Worm (Caenorhabditis elegans): ENCODE measurements around the gene ace-1.
A peak's percentile ranks its signal among the peaks of the same experiment; 100 is the strongest.

ace-1 gene

ce11 chrX:16391110-16391509 lies 24.0 kb downstream of the ace-1 start:
- TF ChIP-seq nhr-111 (GFP tag; optimal IDR thresholded peaks at IDR 0.05) (no peak), daf-16 (GFP tag; optimal IDR thresholded peaks at IDR 0.05) (peak in 1 of 2 experiments; percentile 57), daf-16 (tag; optimal IDR thresholded peaks at IDR 0.05) (no peak)

ce11 chrX:16392107-16392506 lies 25.0 kb downstream of the ace-1 start:
- TF ChIP-seq daf-16 (GFP tag; optimal IDR thresholded peaks at IDR 0.05) (peak in 1 of 2 experiments; percentile 75), daf-16 (tag; optimal IDR thresholded peaks at IDR 0.05) (no peak), daf-12 (tag; optimal IDR thresholded peaks at IDR 0.05) (no peak), set-16 (GFP tag; IDR thresholded peaks at IDR 0.05) (peak; percentile 51), nhr-11 (tag; optimal IDR thresholded peaks at IDR 0.05) (peak; percentile 33), F10B5.3 (tag; optimal IDR thresholded peaks at IDR 0.05) (no peak), mes-2 (tag; optimal IDR thresholded peaks at IDR 0.05; ENCODE audit: poor library complexity, severe bottlenecking) (peak; percentile 20), hlh-11 (tag; optimal IDR thresholded peaks at IDR 0.05) (peak; percentile 76), jun-1 (tag; optimal IDR thresholded peaks at IDR 0.05) (no peak)

ce11 chrX:16398420-16398925 lies 31.4 kb downstream of the ace-1 start, which contains the start of gene F01G12.18:
Gene F01G12.18 (minus strand): TSS chrX:16398470.
- TF ChIP-seq unc-62 (GFP tag; optimal IDR thresholded peaks at IDR 0.05 in 1 of 2) (peak in 1 of 2 experiments; percentile 98), unc-62 (tag; optimal IDR thresholded peaks at IDR 0.05) (no peak), dmd-6 (GFP tag; IDR thresholded peaks at IDR 0.05) (peak; percentile 23; the same call in 1 of the 2 replicates), daf-12 (tag; optimal IDR thresholded peaks at IDR 0.05) (no peak)

DNA sequence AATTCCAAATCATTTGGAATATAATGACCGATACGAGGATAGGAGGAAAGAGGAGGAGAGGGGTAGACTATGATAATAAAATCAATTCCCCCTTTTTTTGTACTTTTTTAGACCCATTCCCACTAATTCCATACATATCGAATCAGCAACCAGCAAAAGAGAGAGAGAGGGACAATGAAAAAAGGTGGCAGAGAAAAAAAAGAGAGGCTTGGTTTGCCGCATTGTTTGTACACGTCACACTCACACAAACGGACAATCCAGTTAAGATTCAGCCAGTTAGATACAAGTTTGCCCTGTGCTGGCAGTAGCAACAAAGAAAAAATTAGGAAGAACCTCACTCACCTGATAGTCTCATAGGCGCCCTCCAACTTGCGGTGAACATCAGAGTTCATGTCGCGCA lies 33.8 kb downstream of the ace-1 start:
- TF ChIP-seq saeg-2 (GFP tag; IDR thresholded peaks at IDR 0.05) (no peak), Y48G9A.11 (GFP tag; IDR thresholded peaks at IDR 0.05) (no peak), ces-1 (GFP tag; optimal IDR thresholded peaks at IDR 0.05) (no peak), mxl-3 (GFP tag; optimal IDR thresholded peaks at IDR 0.05) (no peak), T26A8.4 (GFP tag; IDR thresholded peaks at IDR 0.05) (no peak), F10B5.3 (tag; optimal IDR thresholded peaks at IDR 0.05) (no peak), daf-8 (GFP tag; IDR thresholded peaks at IDR 0.05) (no peak), nhr-102 (tag; optimal IDR thresholded peaks at IDR 0.05) (no peak), pqm-1 (tag; optimal IDR thresholded peaks at IDR 0.05) (no peak), lin-13 (GFP tag; optimal IDR thresholded peaks at IDR 0.05) (no peak), fkh-10 (GFP tag; optimal IDR thresholded peaks at IDR 0.05) (no peak), nhr-10 (tag; optimal IDR thresholded peaks at IDR 0.05) (no peak), mep-1 (tag; optimal IDR thresholded peaks at IDR 0.05) (no peak), daf-12 (tag; optimal IDR thresholded peaks at IDR 0.05) (no peak)

ce11 chrX:16402303-16402702 lies 35.2 kb downstream of the ace-1 start:
- TF ChIP-seq skn-1 (tag; optimal IDR thresholded peaks at IDR 0.05) (no peak), unc-130 (GFP tag; optimal IDR thresholded peaks at IDR 0.05) (no peak), zfp-2 (tag; optimal IDR thresholded peaks at IDR 0.05) (no peak), ZK337.2 (GFP tag; IDR thresholded peaks at IDR 0.05) (no peak), daf-16 (GFP tag; optimal IDR thresholded peaks at IDR 0.05) (no peak), daf-16 (tag; optimal IDR thresholded peaks at IDR 0.05) (no peak), lin-13 (GFP tag; optimal IDR thresholded peaks at IDR 0.05) (no peak), spr-3 (GFP tag; optimal IDR thresholded peaks at IDR 0.05) (no peak), hif-1 (tag; optimal IDR thresholded peaks at IDR 0.05) (no peak)

- TF ChIP-seq lin-29 (GFP tag; IDR thresholded peaks at IDR 0.05) (no peak), aha-1 (tag) (no peak), pha-4 (GFP tag; IDR thresholded peaks at IDR 0.05) (0 out of 2 replicates have a peak, but pooled peaks have one; percentile 14), pha-4 (tag; optimal IDR thresholded peaks at IDR 0.05) (no peak)
These were observed 35.7 kb downstream of the ace-1 start for ce11 chrX:16402787-16403186.

All from whole organism, L4 larva.